Worm (Caenorhabditis elegans) whole organism, L2 larva: ENCODE results near the gene F59B10.4.

Experiments used
- R02D3.7 ChIP-seq: fragments of 150-350 bp; optimal IDR thresholded peaks from 2 replicates; lab custom pipeline; 2014; ENCODE audit warnings: missing biosample characterization, missing genetic modification characterization
- lin-39 ChIP-seq: fragments of 150-350 bp; optimal IDR thresholded peaks from 2 replicates; lab custom pipeline; 2014; ENCODE audit warnings: missing biosample characterization, missing genetic modification reagents, missing genetic modification characterization
- sma-9 ChIP-seq, 2 experiments: fragments of 150-350 bp in 1 of 2; sonication (generic microtip) in 1 of 2; optimal IDR thresholded peaks; 2 replicates each; lab custom pipeline; 2014 to 2016; ENCODE audit warnings: missing genetic modification characterization in 2 of 2, mild to moderate bottlenecking in 1 of 2, missing biosample characterization in 1 of 2, missing compliant biosample characterization in 1 of 2, missing genetic modification reagents in 1 of 2, moderate library complexity in 1 of 2
- snpc-4 ChIP-seq: fragments of 150-350 bp; optimal IDR thresholded peaks from 2 replicates; lab custom pipeline; 2014; ENCODE audit warnings: missing biosample characterization, missing genetic modification characterization

DNA sequence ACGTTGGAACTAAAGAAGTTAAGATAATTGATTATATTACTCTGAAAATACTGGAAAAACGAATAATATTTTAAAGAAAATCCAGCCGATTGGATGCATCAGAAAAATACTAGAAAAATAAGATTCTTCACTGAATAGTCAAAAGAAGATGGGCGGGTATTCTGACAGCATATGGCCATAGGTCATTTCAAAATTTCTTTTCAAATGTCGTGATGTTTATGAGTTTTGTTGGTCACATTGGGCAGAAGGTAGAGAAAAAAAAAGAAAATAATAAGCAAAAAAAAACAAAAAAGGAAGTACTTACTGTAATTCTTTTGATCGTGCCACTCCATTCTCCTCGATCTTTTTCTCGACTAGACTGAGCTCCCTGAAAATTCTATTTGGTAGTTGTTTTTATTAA, 4.7 kb upstream of the F59B10.4 start, which contains the start of gene F59B10.5:
- TF ChIP-seq sma-9 (GFP tag; optimal IDR thresholded peaks at IDR 0.05; lab: Kevin White, UChicago) (no peak), sma-9 (tag; optimal IDR thresholded peaks at IDR 0.05; lab: Kevin White, UChicago) (no peak), R02D3.7 (tag; lab: Kevin White, UChicago) (no peak), snpc-4 (tag; lab: Kevin White, UChicago) (no peak), lin-39 (tag; lab: Kevin White, UChicago) (no peak)
